Worm (Caenorhabditis elegans): ENCODE results near the gene nhx-5.

nhx-5 gene

DNA sequence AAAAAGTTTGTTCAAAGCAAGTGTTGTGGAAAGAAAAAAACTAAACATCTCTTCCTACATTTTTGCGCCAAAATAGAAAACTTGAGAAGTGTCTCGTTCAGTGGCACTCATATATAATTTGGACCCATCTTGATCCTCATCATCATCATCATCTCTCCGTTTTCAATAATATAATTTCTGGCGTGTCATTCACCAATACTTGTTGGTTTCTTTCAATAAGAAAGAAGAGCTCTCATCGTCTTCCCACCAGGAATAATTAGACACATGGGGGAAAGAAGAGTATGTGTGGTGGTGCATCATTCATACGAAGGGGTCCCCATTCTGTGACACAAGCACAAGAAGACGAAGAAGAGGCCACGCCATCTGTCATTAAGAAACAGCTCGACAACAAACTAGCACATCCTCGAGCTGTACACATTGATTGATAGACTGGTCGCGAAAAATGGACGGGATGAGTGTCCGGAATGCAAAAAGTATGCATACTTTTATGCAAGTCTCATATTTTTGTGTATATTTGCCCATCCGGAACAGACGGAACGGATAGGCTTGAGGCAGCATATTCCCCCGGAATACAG is 14.5 kb downstream of the nhx-5 start:
- TF ChIP-seq ztf-29 (GFP tag; IDR thresholded peaks at IDR 0.05) (0 out of 2 replicates have a peak, but pooled peaks have one; percentile 8), flt-1 (GFP tag; IDR thresholded peaks at IDR 0.05) (no peak)

DNA sequence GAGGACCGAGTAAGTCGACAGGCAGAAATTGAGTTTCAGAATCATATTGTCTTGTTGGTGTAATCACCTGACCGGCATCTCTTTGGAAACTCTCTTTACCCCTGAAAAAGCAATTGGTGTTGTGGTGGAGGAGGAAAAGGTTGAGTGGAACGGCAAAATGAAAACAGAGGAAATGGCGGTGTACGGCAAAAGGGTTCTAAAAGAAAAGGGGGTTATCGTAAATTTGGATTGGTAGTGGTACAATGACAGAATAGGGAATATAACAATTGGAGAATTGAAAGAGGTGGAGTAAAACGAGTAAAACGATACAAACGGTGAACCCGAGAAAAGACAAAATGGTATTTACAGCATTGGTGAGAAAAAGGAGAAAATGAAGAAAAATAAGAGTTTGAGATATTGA is 16.5 kb downstream of the nhx-5 start, which contains the start of gene sdn-1:
TSS of gene sdn-1 (minus strand) at position 101 of the 400 bp plus-strand sequence.
- TF ChIP-seq ztf-29 (GFP tag; IDR thresholded peaks at IDR 0.05) (no peak), ref-1 (GFP tag; conservative IDR thresholded peaks at IDR 0.05) (no peak), tab-1 (GFP tag; IDR thresholded peaks at IDR 0.05) (no peak), cog-1 (tag; optimal IDR thresholded peaks at IDR 0.05) (no peak), flt-1 (GFP tag; IDR thresholded peaks at IDR 0.05) (no peak), ztf-23 (GFP tag; IDR thresholded peaks at IDR 0.05) (no peak), med-1 (GFP tag; optimal IDR thresholded peaks at IDR 0.05; ENCODE audit: insufficient read depth) (no peak), T22C8.4 (GFP tag; IDR thresholded peaks at IDR 0.05) (no peak), klf-2 (GFP tag; conservative IDR thresholded peaks at IDR 0.05) (no peak)

ce11 chrX:10593756-10594376 is 17.1 kb downstream of the nhx-5 start:
- TF ChIP-seq med-1 (GFP tag; optimal IDR thresholded peaks at IDR 0.05; ENCODE audit: insufficient read depth) (no peak), cog-1 (tag; optimal IDR thresholded peaks at IDR 0.05) (peak; percentile 26), ztf-23 (GFP tag; IDR thresholded peaks at IDR 0.05) (peak; percentile 51; the same call in 1 of the 2 replicates), ztf-29 (GFP tag; IDR thresholded peaks at IDR 0.05) (no peak)

ce11 chrX:10594701-10595421 is 18.1 kb downstream of the nhx-5 start:
- TF ChIP-seq ztf-29 (GFP tag; IDR thresholded peaks at IDR 0.05) (no peak), cog-1 (tag; optimal IDR thresholded peaks at IDR 0.05) (no peak), ref-1 (GFP tag; conservative IDR thresholded peaks at IDR 0.05) (no peak), klf-2 (GFP tag; conservative IDR thresholded peaks at IDR 0.05) (no peak)

DNA sequence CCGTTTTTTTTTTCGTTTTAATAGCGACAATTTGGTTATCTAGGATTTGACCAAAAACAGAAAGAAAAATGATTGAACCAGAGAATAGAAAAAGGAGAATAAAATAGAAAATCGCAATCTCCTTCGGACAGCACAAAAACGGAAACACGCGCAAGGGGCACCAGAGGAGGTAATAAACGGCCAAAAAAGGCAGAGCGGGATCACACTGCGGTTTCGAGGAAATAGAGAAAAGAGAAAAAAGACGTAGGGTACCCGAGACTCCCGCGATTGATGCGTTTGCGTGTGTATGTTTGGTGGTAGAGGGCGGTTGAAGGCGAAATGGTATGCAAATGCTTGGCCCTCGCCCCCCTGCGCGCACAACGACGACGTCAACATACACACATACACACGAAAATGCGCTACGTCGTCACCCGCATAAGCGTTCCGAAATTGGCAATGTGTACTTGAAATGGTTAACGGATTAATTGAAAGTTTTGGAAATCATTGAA is 19.7 kb downstream of the nhx-5 start:
- TF ChIP-seq ref-1 (GFP tag; conservative IDR thresholded peaks at IDR 0.05) (no peak), tab-1 (GFP tag; IDR thresholded peaks at IDR 0.05) (0 out of 2 replicates have a peak, but pooled peaks have one; percentile 40), cog-1 (tag; optimal IDR thresholded peaks at IDR 0.05) (no peak)

- TF ChIP-seq ref-1 (GFP tag; conservative IDR thresholded peaks at IDR 0.05) (no peak), flt-1 (GFP tag; IDR thresholded peaks at IDR 0.05) (peak; percentile 51; the same call in 1 of the 2 replicates), ztf-29 (GFP tag; IDR thresholded peaks at IDR 0.05) (no peak), T22C8.4 (GFP tag; IDR thresholded peaks at IDR 0.05) (peak; percentile 19; the same call in 1 of the 2 replicates), cog-1 (tag; optimal IDR thresholded peaks at IDR 0.05) (no peak)
These were observed 20.9 kb downstream of the nhx-5 start for ce11 chrX:10597554-10598191.

- TF ChIP-seq tab-1 (GFP tag; IDR thresholded peaks at IDR 0.05) (no peak), ztf-23 (GFP tag; IDR thresholded peaks at IDR 0.05) (no peak), flt-1 (GFP tag; IDR thresholded peaks at IDR 0.05) (no peak), T22C8.4 (GFP tag; IDR thresholded peaks at IDR 0.05) (no peak), klf-2 (GFP tag; conservative IDR thresholded peaks at IDR 0.05) (no peak), ref-1 (GFP tag; conservative IDR thresholded peaks at IDR 0.05) (no peak), cog-1 (tag; optimal IDR thresholded peaks at IDR 0.05) (no peak), med-1 (GFP tag; optimal IDR thresholded peaks at IDR 0.05; ENCODE audit: insufficient read depth) (no peak), ztf-29 (GFP tag; IDR thresholded peaks at IDR 0.05) (no peak)
These were observed 23.0 kb downstream of the nhx-5 start for ce11 chrX:10599719-10600155.

- no peak for TF ChIP-seq T22C8.4 (GFP tag; IDR thresholded peaks at IDR 0.05)
These were observed 27.6 kb downstream of the nhx-5 start, which contains the start of gene flp-19 for ce11 chrX:10604386-10604785. TSS of gene flp-19 (plus strand) at chrX:10604686.

DNA sequence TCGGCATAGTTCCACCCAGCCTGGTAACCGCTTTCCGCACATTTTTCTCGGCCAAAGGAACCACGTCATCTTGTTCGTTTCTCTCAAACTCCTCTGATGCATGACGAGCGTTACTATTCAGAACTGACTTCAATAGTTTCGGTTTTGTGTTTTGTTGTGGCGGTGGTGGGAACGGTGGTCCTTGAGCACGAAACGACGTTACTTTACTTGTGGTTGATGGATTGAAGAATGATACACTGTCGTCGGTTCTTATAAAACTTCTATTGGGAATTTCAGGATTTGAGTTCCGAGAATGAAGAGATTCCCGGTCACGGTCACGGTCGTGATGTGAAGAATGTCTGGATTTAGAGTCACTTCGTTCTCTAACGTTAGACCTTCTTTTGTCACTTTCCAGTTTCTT is 33.1 kb downstream of the nhx-5 start:
- TF ChIP-seq tab-1 (GFP tag; IDR thresholded peaks at IDR 0.05) (no peak), ztf-23 (GFP tag; IDR thresholded peaks at IDR 0.05) (no peak), cog-1 (tag; optimal IDR thresholded peaks at IDR 0.05) (no peak), flt-1 (GFP tag; IDR thresholded peaks at IDR 0.05) (no peak), ztf-29 (GFP tag; IDR thresholded peaks at IDR 0.05) (no peak), T22C8.4 (GFP tag; IDR thresholded peaks at IDR 0.05) (no peak), ref-1 (GFP tag; conservative IDR thresholded peaks at IDR 0.05) (no peak), med-1 (GFP tag; optimal IDR thresholded peaks at IDR 0.05; ENCODE audit: insufficient read depth) (no peak), klf-2 (GFP tag; conservative IDR thresholded peaks at IDR 0.05) (no peak)

ce11 chrX:10612355-10612754 is 35.6 kb downstream of the nhx-5 start:
- TF ChIP-seq T22C8.4 (GFP tag; IDR thresholded peaks at IDR 0.05) (no peak), med-1 (GFP tag; optimal IDR thresholded peaks at IDR 0.05; ENCODE audit: insufficient read depth) (no peak), ztf-23 (GFP tag; IDR thresholded peaks at IDR 0.05) (no peak), flt-1 (GFP tag; IDR thresholded peaks at IDR 0.05) (no peak), ref-1 (GFP tag; conservative IDR thresholded peaks at IDR 0.05) (no peak), klf-2 (GFP tag; conservative IDR thresholded peaks at IDR 0.05) (no peak), tab-1 (GFP tag; IDR thresholded peaks at IDR 0.05) (no peak), cog-1 (tag; optimal IDR thresholded peaks at IDR 0.05) (no peak), ztf-29 (GFP tag; IDR thresholded peaks at IDR 0.05) (no peak)
